Worm (Caenorhabditis elegans) whole organism, L4 larva: ENCODE results near the gene bris-1.

Experiments
- ceh-82 ChIP-seq: sonication (generic microtip); optimal IDR thresholded peaks from 2 replicates; lab custom pipeline; 2017; ENCODE audit warnings: missing biosample characterization, missing genetic modification characterization
- dmd-9 ChIP-seq: fragments of 200-800 bp; sonication (Bioruptor generic); IDR thresholded peaks from 2 replicates; pipeline ENCODE4 v1.3.6; 2022; ENCODE audit warnings: missing genetic modification reagents, missing genetic modification characterization, missing compliant biosample characterization
- lin-39 ChIP-seq: fragments of 150-350 bp; optimal IDR thresholded peaks from 2 replicates; lab custom pipeline; 2014; ENCODE audit warnings: missing biosample characterization, missing genetic modification reagents, missing genetic modification characterization
- nhr-25 ChIP-seq: sonication (generic microtip); optimal IDR thresholded peaks from 2 replicates; lab custom pipeline; 2017; ENCODE audit warnings: missing genetic modification characterization, mild to moderate bottlenecking, missing compliant biosample characterization, antibody characterized with exemption, moderate library complexity, borderline replicate concordance; ENCODE audit not compliant: insufficient read depth
- snpc-1.2 ChIP-seq: fragments of 200-800 bp; sonication (Bioruptor generic); IDR thresholded peaks from 2 replicates; pipeline ENCODE4 v1.3.6; 2022; ENCODE audit warnings: missing genetic modification reagents, missing genetic modification characterization, missing compliant biosample characterization
- unc-130 ChIP-seq: sonication (generic microtip); optimal IDR thresholded peaks from 2 replicates; lab custom pipeline; 2016; ENCODE audit warnings: missing genetic modification reagents, missing genetic modification characterization, missing compliant biosample characterization
- unc-62 ChIP-seq, 3 experiments: fragments of 150-350 bp in 1 of 3; sonication (generic microtip); optimal IDR thresholded peaks in 2 of 3; peaks in 1 of 3; 1 replicate in 1 of 3; 2 replicates in 2 of 3; lab custom pipeline; 2014 to 2017; ENCODE audit warnings: missing biosample characterization in 3 of 3, missing genetic modification characterization in 3 of 3, missing genetic modification reagents in 3 of 3, missing genotype in 1 of 3

ce11 chrIV:3814553-3815258 is 4.4 kb downstream of the bris-1 start:
- TF ChIP-seq dmd-9 (GFP tag; lab: Robert Waterston, UW) = no peak
- TF ChIP-seq nhr-25 = no peak
- no peak for TF ChIP-seq unc-62 (GFP tag; optimal IDR thresholded peaks at IDR 0.05 in 1 of 2; lab: Kevin White, UChicago)
- TF ChIP-seq unc-62 (tag; optimal IDR thresholded peaks at IDR 0.05; lab: Kevin White, UChicago) = no peak
- no peak for TF ChIP-seq snpc-1.2 (GFP tag; lab: Robert Waterston, UW)
- no peak for TF ChIP-seq lin-39 (tag; lab: Kevin White, UChicago)
- TF ChIP-seq unc-130 = no peak
- no peak for TF ChIP-seq ceh-82 (tag; lab: Kevin White, UChicago)
